Worm (Caenorhabditis elegans) whole organism, L2 larva: ENCODE results near the gene dhs-22.

Experiments
- C34F6.9 ChIP-seq: fragments of 150-350 bp; optimal IDR thresholded peaks from 2 replicates; lab custom pipeline; 2014; ENCODE audit warnings: missing biosample characterization, missing genetic modification characterization
- aly-2 ChIP-seq: fragments of 150-350 bp; optimal IDR thresholded peaks from 2 replicates; lab custom pipeline; 2014; ENCODE audit warnings: missing biosample characterization, missing genetic modification characterization
- blmp-1 ChIP-seq: sonication (generic microtip); optimal IDR thresholded peaks from 2 replicates; lab custom pipeline; 2017; ENCODE audit warnings: missing genetic modification characterization, mild to moderate bottlenecking, missing compliant biosample characterization, antibody characterized with exemption, moderate library complexity; ENCODE audit not compliant: insufficient read depth
- ceh-16 ChIP-seq: fragments of 150-350 bp; optimal IDR thresholded peaks from 2 replicates; lab custom pipeline; 2014; ENCODE audit warnings: missing biosample characterization, missing genetic modification characterization
- crh-2 ChIP-seq: sonication (generic microtip); optimal IDR thresholded peaks from 2 replicates; lab custom pipeline; 2017; ENCODE audit warnings: missing biosample characterization, missing genetic modification characterization
- elt-3 ChIP-seq: sonication (generic microtip); optimal IDR thresholded peaks from 2 replicates; lab custom pipeline; 2017; ENCODE audit warnings: missing biosample characterization, missing genetic modification characterization
- gmeb-1 ChIP-seq: fragments of 150-350 bp; optimal IDR thresholded peaks from 2 replicates; lab custom pipeline; 2014; ENCODE audit warnings: missing biosample characterization, missing genetic modification characterization
- lin-39 ChIP-seq: fragments of 150-350 bp; optimal IDR thresholded peaks from 2 replicates; lab custom pipeline; 2014; ENCODE audit warnings: missing biosample characterization, missing genetic modification reagents, missing genetic modification characterization
- lsy-2 ChIP-seq, 2 experiments: fragments of 150-350 bp in 1 of 2; sonication (generic microtip) in 1 of 2; optimal IDR thresholded peaks; 2 replicates each; lab custom pipeline; 2014 to 2017; ENCODE audit warnings: missing biosample characterization in 2 of 2, missing genetic modification characterization in 2 of 2
- nhr-129 ChIP-seq: fragments of 150-350 bp; optimal IDR thresholded peaks from 2 replicates; lab custom pipeline; 2014; ENCODE audit warnings: missing biosample characterization, missing genetic modification characterization
- nhr-21 ChIP-seq: fragments of 150-350 bp; optimal IDR thresholded peaks from 2 replicates; lab custom pipeline; 2014; ENCODE audit warnings: missing biosample characterization, missing genetic modification characterization
- nhr-23 ChIP-seq: fragments of 150-350 bp; optimal IDR thresholded peaks from 2 replicates; lab custom pipeline; 2014; ENCODE audit warnings: missing biosample characterization, missing genetic modification reagents, missing genetic modification characterization
- nhr-237 ChIP-seq: fragments of 150-350 bp; optimal IDR thresholded peaks from 2 replicates; lab custom pipeline; 2014; ENCODE audit warnings: missing biosample characterization, missing genetic modification characterization

DNA sequence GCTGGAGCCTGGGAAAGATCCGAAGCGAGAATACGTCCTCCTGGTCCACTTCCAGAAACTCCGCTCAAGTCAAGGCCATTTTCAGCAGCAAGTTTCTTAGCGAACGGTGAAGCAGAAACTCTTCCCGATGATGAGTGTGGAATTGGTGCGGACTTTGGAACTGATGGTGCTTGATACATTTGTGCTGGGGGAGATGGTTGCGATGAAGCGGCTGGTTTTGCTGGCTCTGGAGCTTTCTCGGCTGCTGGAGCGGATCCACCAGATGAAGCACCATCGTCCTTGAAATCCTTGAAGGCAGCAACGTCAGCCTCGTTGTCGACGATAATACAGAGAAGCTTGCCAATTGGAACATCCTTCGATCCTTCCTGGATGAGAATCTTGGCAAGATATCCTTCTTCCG, 25.2 kb upstream of the dhs-22 start:
- TF ChIP-seq lsy-2 (tag; optimal IDR thresholded peaks at IDR 0.05; lab: Kevin White, UChicago) (no peak), aly-2 (tag; lab: Kevin White, UChicago) (no peak), crh-2 (no peak), lin-39 (tag; lab: Kevin White, UChicago) (no peak), C34F6.9 (tag; lab: Kevin White, UChicago) (no peak), blmp-1 (tag; lab: Kevin White, UChicago) (no peak), nhr-237 (tag; lab: Kevin White, UChicago) (no peak), elt-3 (tag; lab: Kevin White, UChicago) (no peak), gmeb-1 (no peak), nhr-129 (tag; lab: Kevin White, UChicago) (no peak), nhr-21 (tag; lab: Kevin White, UChicago) (no peak), nhr-23 (tag; lab: Kevin White, UChicago) (no peak), ceh-16 (no peak)
